Worm (Caenorhabditis elegans): Measurements from ENCODE around the gene sfxn-1.2.

The sfxn-1.2 gene

ce11 chrII:11237099-11237498 is 51.3 kb downstream of the sfxn-1.2 start, which contains the start of gene fndc-1 (continued):
- no peak for TF ChIP-seq T07F8.4 (tag; optimal IDR thresholded peaks at IDR 0.05)
- no peak for TF ChIP-seq cebp-2 (GFP tag; IDR thresholded peaks at IDR 0.05)
- no peak for TF ChIP-seq dpff-1 (tag; optimal IDR thresholded peaks at IDR 0.05)
- TF ChIP-seq attf-6 (GFP tag; IDR thresholded peaks at IDR 0.05): 0 out of 2 replicates have a peak, but pooled peaks have one; percentile 34
- TF ChIP-seq cebp-1 (GFP tag; IDR thresholded peaks at IDR 0.05): no peak
- peak; percentile 33 for TF ChIP-seq cebp-1 (tag; optimal IDR thresholded peaks at IDR 0.05)
- peak; percentile 13 for TF ChIP-seq xnd-1 (tag; optimal IDR thresholded peaks at IDR 0.05)
- TF ChIP-seq snpc-1.1 (tag; optimal IDR thresholded peaks at IDR 0.05; ENCODE audit: insufficient read depth): no peak
- no peak for TF ChIP-seq lin-35 (GFP tag; optimal IDR thresholded peaks at IDR 0.05)
- peak; percentile 65; the same call in 1 of the 2 replicates for TF ChIP-seq madf-6 (GFP tag; IDR thresholded peaks at IDR 0.05)
- TF ChIP-seq Y67H2A.10 (GFP tag; conservative IDR thresholded peaks at IDR 0.05): no peak
- TF ChIP-seq ceh-58 (GFP tag; IDR thresholded peaks at IDR 0.05): no peak
- TF ChIP-seq him-1 (tag; optimal IDR thresholded peaks at IDR 0.05): no peak
- peak; percentile 9; the same call in 1 of the 2 replicates for TF ChIP-seq lag-1 (GFP tag; IDR thresholded peaks at IDR 0.05)

All from whole organism, young adult.